Worm (Caenorhabditis elegans) whole organism, mixed stage, embryonic: Measurements from ENCODE around the gene scrm-5.
"Not testable (repeated sequence)": the region's sequence is repeated elsewhere in the genome, so short reads cannot be mapped to it uniquely, and the experiment has no call there.

Experiments
- blmp-1 ChIP-seq: fragments of 150-350 bp; optimal IDR thresholded peaks from 2 replicates; lab custom pipeline; 2014; ENCODE audit warnings: missing biosample characterization, missing genetic modification characterization
- ces-1 ChIP-seq: fragments of 150-350 bp; optimal IDR thresholded peaks from 2 replicates; lab custom pipeline; 2014; ENCODE audit warnings: missing biosample characterization, missing genetic modification reagents, missing genetic modification characterization
- cnd-1 ChIP-seq: fragments of 200-800 bp; sonication (Bioruptor generic); optimal IDR thresholded peaks from 2 replicates; lab custom pipeline; 2018; ENCODE audit warnings: mild to moderate bottlenecking, missing genetic modification characterization, missing compliant biosample characterization
- drap-1 ChIP-seq: fragments of 200-800 bp; sonication (Bioruptor generic); optimal IDR thresholded peaks from 3 replicates; lab custom pipeline; 2018; ENCODE audit warnings: mild to moderate bottlenecking, missing genetic modification characterization, missing compliant biosample characterization
- lin-13 ChIP-seq: fragments of 150-350 bp; optimal IDR thresholded peaks from 2 replicates; lab custom pipeline; 2014; ENCODE audit warnings: missing biosample characterization, missing genetic modification characterization
- lsy-2 ChIP-seq: fragments of 150-350 bp; optimal IDR thresholded peaks from 2 replicates; lab custom pipeline; 2014; ENCODE audit warnings: missing biosample characterization, missing genetic modification characterization
- mab-5 ChIP-seq: fragments of 150-350 bp; optimal IDR thresholded peaks from 2 replicates; lab custom pipeline; 2014; ENCODE audit warnings: missing biosample characterization, missing genetic modification characterization
- nhr-237 ChIP-seq: fragments of 150-350 bp; optimal IDR thresholded peaks from 2 replicates; lab custom pipeline; 2014; ENCODE audit warnings: missing biosample characterization, missing genetic modification characterization
- nhr-28 ChIP-seq: fragments of 150-350 bp; optimal IDR thresholded peaks from 2 replicates; lab custom pipeline; 2014; ENCODE audit warnings: missing biosample characterization, missing genetic modification characterization
- nhr-76 ChIP-seq: sonication (generic microtip); optimal IDR thresholded peaks from 2 replicates; lab custom pipeline; 2017; ENCODE audit warnings: missing biosample characterization, missing genetic modification characterization
- snpc-4 ChIP-seq: fragments of 150-350 bp; optimal IDR thresholded peaks from 2 replicates; lab custom pipeline; 2014; ENCODE audit warnings: missing biosample characterization, missing genetic modification characterization
- unc-39 ChIP-seq: fragments of 150-350 bp; optimal IDR thresholded peaks from 2 replicates; lab custom pipeline; 2014; ENCODE audit warnings: missing biosample characterization, missing genetic modification characterization
- ztf-11 ChIP-seq: fragments of 150-350 bp; optimal IDR thresholded peaks from 2 replicates; lab custom pipeline; 2014; ENCODE audit warnings: missing biosample characterization, missing genetic modification characterization

DNA sequence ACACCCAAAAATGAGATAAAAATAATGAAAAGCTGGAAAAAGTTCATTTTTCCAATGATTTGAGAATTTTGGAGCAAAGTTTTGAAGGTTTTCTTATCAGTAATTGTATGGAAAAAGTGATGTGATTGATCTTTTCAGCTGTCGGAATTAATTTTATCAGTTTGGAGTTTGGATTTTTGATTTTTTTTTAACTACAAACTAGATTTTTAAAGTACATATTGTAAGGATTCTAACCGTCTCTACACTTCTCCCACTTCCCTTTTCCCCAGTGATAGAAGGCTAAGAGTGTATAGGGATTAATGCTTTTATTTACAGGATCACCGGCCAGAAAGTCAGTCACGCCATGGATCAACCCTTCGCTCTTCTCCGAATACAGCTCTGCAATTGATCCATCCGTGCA is 36.6 kb upstream of the scrm-5 start, which contains the start of gene F49F1.7:
- TF ChIP-seq ces-1; nhr-237 (tag; lab: Kevin White, UChicago); snpc-4 (tag; lab: Kevin White, UChicago); drap-1 (GFP tag; lab: Kevin White, UChicago); ztf-11 (tag; lab: Kevin White, UChicago); lsy-2; lin-13; nhr-76 (tag; lab: Kevin White, UChicago); cnd-1 (tag; lab: Kevin White, UChicago); unc-39; mab-5 (tag; lab: Kevin White, UChicago); blmp-1 (tag; lab: Kevin White, UChicago); nhr-28: not testable (repeated sequence)
